Fruit fly (Drosophila melanogaster): ENCODE data around the gene EMC4.

DNA sequence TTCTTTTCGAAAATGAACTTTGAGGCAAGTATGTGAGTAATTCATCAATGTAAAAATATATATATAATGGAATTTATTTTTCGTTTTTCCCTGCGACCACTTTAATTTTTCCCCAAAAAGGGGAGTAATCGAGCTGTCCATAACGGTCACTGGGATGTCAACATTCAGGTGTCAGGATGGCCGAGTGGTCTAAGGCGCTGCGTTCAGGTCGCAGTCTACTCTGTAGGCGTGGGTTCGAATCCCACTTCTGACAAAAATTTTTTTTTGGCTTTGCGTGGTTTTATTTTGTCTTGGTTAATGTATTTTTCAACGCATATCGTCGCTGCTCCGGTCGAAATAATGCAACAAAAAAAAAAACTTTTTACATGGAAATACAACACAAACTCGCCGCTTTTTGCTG is 24.9 kb downstream of the EMC4 start:
- TF ChIP-seq psq (optimal IDR thresholded peaks at IDR 0.05), result no peak
- TF ChIP-seq pan (optimal IDR thresholded peaks at IDR 0.05), result no peak
- TF ChIP-seq Dll (optimal IDR thresholded peaks at IDR 0.05), result no peak
- no peak for TF ChIP-seq usp (GFP tag; optimal IDR thresholded peaks at IDR 0.05)
- no peak for TF ChIP-seq CG8478 (optimal IDR thresholded peaks at IDR 0.05)
